Fruit fly (Drosophila melanogaster): ENCODE data around the gene Marf.

The Marf gene

dm6 chrX:6365632-6366356 is at the start of gene Marf, which contains the start of gene swa (continued):
- TF ChIP-seq Trl (optimal IDR thresholded peaks at IDR 0.05) (no peak), Trl (GFP tag; optimal IDR thresholded peaks at IDR 0.05) (no peak), Dref (GFP tag; IDR thresholded peaks at IDR 0.05) (0 out of 2 replicates have a peak, but pooled peaks have one; percentile 34), Six4 (GFP tag; optimal IDR thresholded peaks at IDR 0.05) (no peak), CG17361 (GFP tag; IDR thresholded peaks at IDR 0.05) (no peak), run (tag; optimal IDR thresholded peaks at IDR 0.05) (no peak), fd96Cb (tag; optimal IDR thresholded peaks at IDR 0.05) (no peak), YL-1 (GFP tag; optimal IDR thresholded peaks at IDR 0.05) (peak; percentile 60), Elba2 (GFP tag; optimal IDR thresholded peaks at IDR 0.05) (peak; percentile 48), pros (GFP tag; optimal IDR thresholded peaks at IDR 0.05) (no peak), schlank (tag; optimal IDR thresholded peaks at IDR 0.05) (no peak), lola (GFP tag; optimal IDR thresholded peaks at IDR 0.05) (no peak), crol (GFP tag; IDR thresholded peaks at IDR 0.05) (no peak), CG17328 (GFP tag; IDR thresholded peaks at IDR 0.05) (no peak), PHDP (tag; optimal IDR thresholded peaks at IDR 0.05) (no peak), cas (GFP tag; IDR thresholded peaks at IDR 0.05) (no peak), CG3726 (GFP tag; IDR thresholded peaks at IDR 0.05) (no peak), pzg (GFP tag; optimal IDR thresholded peaks at IDR 0.05) (peak; percentile 64), CG3995 (GFP tag; optimal IDR thresholded peaks at IDR 0.05) (no peak), gsb-n (tag; optimal IDR thresholded peaks at IDR 0.05) (no peak), gcm (GFP tag; optimal IDR thresholded peaks at IDR 0.05) (no peak), p53 (GFP tag; optimal IDR thresholded peaks at IDR 0.05) (no peak), CG13287 (GFP tag; IDR thresholded peaks at IDR 0.05; ENCODE audit: partially characterized antibody) (peak; percentile 26; the same call in 1 of the 2 replicates), E2f1 (GFP tag; IDR thresholded peaks at IDR 0.05) (no peak), chinmo (GFP tag; IDR thresholded peaks at IDR 0.05; ENCODE audit: partially characterized antibody) (no peak), danr (GFP tag; IDR thresholded peaks at IDR 0.05) (no peak), Meics (GFP tag; optimal IDR thresholded peaks at IDR 0.05) (no peak), eve (GFP tag; optimal IDR thresholded peaks at IDR 0.05) (no peak), CG12104 (GFP tag; optimal IDR thresholded peaks at IDR 0.05) (no peak), pita (GFP tag; optimal IDR thresholded peaks at IDR 0.05) (no peak), pnt (GFP tag; optimal IDR thresholded peaks at IDR 0.05) (no peak), CG12659 (GFP tag; optimal IDR thresholded peaks at IDR 0.05) (peak; percentile 24), so (GFP tag; IDR thresholded peaks at IDR 0.05) (no peak), yki (optimal IDR thresholded peaks at IDR 0.05) (no peak), Ssrp (tag; optimal IDR thresholded peaks at IDR 0.05) (no peak), CG31441 (GFP tag; IDR thresholded peaks at IDR 0.05) (0 out of 2 replicates have a peak, but pooled peaks have one; percentile 9), gfzf (GFP tag; optimal IDR thresholded peaks at IDR 0.05) (peak; percentile 85), CG31365 (tag; optimal IDR thresholded peaks at IDR 0.05) (no peak), Mrtf (GFP tag; IDR thresholded peaks at IDR 0.05) (no peak), Nf-YB (GFP tag; optimal IDR thresholded peaks at IDR 0.05) (no peak), sqz (GFP tag; optimal IDR thresholded peaks at IDR 0.05) (no peak), CG12071 (GFP tag; optimal IDR thresholded peaks at IDR 0.05) (no peak), CG18011 (GFP tag; optimal IDR thresholded peaks at IDR 0.05) (peak; percentile 56), tll (GFP tag; optimal IDR thresholded peaks at IDR 0.05) (no peak), CG7372 (GFP tag; IDR thresholded peaks at IDR 0.05) (no peak), CG30020 (tag; optimal IDR thresholded peaks at IDR 0.05) (no peak), sd (tag; optimal IDR thresholded peaks at IDR 0.05) (no peak), wek (GFP tag; optimal IDR thresholded peaks at IDR 0.05) (no peak), CG8281 (tag; optimal IDR thresholded peaks at IDR 0.05) (no peak), ash1 (GFP tag; optimal IDR thresholded peaks at IDR 0.05) (no peak)

Data from whole organism, embryonic.